Worm (Caenorhabditis elegans) whole organism, midembryonic: ENCODE data around the gene srlf-14.

Experiments
- klf-2 ChIP-seq: fragments of 200-800 bp; sonication (Bioruptor generic); conservative IDR thresholded peaks from 2 replicates; pipeline ENCODE4 v1.3.6; 2022; ENCODE audit warnings: missing genetic modification reagents, missing genetic modification characterization, missing compliant biosample characterization
- ref-1 ChIP-seq: fragments of 200-800 bp; sonication (Bioruptor generic); conservative IDR thresholded peaks from 2 replicates; pipeline ENCODE4 v1.3.6; 2022; ENCODE audit warnings: missing genetic modification reagents, missing genetic modification characterization, missing compliant biosample characterization

DNA sequence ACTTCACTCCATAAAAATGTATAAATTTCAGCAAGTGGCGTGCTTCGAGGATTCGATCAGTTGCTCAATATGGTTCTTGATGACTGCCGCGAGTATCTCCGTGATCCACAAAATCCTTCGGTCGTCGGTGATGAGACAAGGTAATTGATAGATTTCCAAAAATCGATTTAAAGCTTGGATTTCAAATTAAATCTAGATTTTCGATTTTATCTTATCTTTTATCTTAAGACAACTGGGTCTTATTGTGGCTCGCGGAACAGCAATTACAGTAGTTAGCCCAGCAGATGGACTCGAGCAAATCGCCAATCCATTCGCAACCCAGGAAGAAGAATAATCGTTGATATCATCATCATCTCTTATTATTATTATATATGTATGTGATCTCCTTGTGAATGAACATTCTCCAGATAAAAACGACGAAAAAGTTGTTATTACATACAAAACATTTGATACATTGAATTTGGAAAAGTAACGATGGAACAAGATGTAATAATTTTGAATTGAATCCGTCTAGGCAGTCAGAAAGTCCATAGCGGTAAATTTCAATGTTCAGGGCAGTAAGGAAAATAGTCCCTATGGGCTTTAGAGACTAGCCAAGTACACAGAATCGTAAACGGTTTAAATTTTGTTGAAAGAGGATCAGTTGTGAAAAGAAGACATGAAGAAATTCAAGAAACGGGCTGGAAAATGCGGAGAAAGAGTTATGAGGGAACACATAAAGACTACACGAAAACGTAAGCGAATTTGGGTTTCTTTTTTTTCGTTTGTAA is 39.8 kb upstream of the srlf-14 start:
- TF ChIP-seq klf-2, result no peak
- no peak for TF ChIP-seq ref-1
